Worm (Caenorhabditis elegans) whole organism, late embryonic: ENCODE measurements around the gene ZK1010.5.

Experiments used
- F13H6.1 ChIP-seq: sonication (generic microtip); optimal IDR thresholded peaks from 2 replicates; lab custom pipeline; 2016; ENCODE audit warnings: missing genetic modification characterization, missing compliant biosample characterization
- K02D7.2 ChIP-seq: sonication (generic microtip); optimal IDR thresholded peaks from 2 replicates; lab custom pipeline; 2017; ENCODE audit warnings: mild to moderate bottlenecking, missing genetic modification characterization, missing compliant biosample characterization
- K09A11.1 ChIP-seq: sonication (generic microtip); optimal IDR thresholded peaks from 2 replicates; lab custom pipeline; 2017; ENCODE audit warnings: antibody characterized with exemption, mild to moderate bottlenecking, missing genetic modification characterization, missing compliant biosample characterization; ENCODE audit not compliant: insufficient read depth
- T23F11.4 ChIP-seq: fragments of 200-800 bp; sonication (Bioruptor generic); optimal IDR thresholded peaks from 2 replicates; lab custom pipeline; 2018; ENCODE audit warnings: mild to moderate bottlenecking, missing genetic modification characterization, missing compliant biosample characterization
- ahr-1 ChIP-seq: sonication (generic microtip); optimal IDR thresholded peaks from 2 replicates; lab custom pipeline; 2016; ENCODE audit warnings: missing genetic modification characterization, missing compliant biosample characterization
- ceh-14 ChIP-seq: sonication (generic microtip); optimal IDR thresholded peaks from 2 replicates; lab custom pipeline; 2016; ENCODE audit warnings: missing genotype, missing genetic modification characterization, missing compliant biosample characterization
- ceh-18 ChIP-seq: sonication (generic microtip); optimal IDR thresholded peaks from 2 replicates; lab custom pipeline; 2016; ENCODE audit warnings: missing genetic modification characterization, missing compliant biosample characterization
- ceh-19 ChIP-seq: fragments of 200-800 bp; sonication (Bioruptor generic); optimal IDR thresholded peaks from 2 replicates; lab custom pipeline; 2018; ENCODE audit warnings: mild to moderate bottlenecking, missing genetic modification characterization, missing compliant biosample characterization
- ceh-30 ChIP-seq: fragments of 150-350 bp; optimal IDR thresholded peaks from 2 replicates; lab custom pipeline; 2014; ENCODE audit warnings: missing biosample characterization, missing genetic modification characterization
- ceh-31 ChIP-seq: sonication (generic microtip); optimal IDR thresholded peaks from 2 replicates; lab custom pipeline; 2016; ENCODE audit warnings: missing genetic modification characterization, missing compliant biosample characterization
- ceh-34 ChIP-seq: sonication (generic microtip); optimal IDR thresholded peaks from 2 replicates; lab custom pipeline; 2016; ENCODE audit warnings: mild to moderate bottlenecking, missing genetic modification characterization, missing compliant biosample characterization
- ceh-9 ChIP-seq: sonication (generic microtip); optimal IDR thresholded peaks from 2 replicates; lab custom pipeline; 2016; ENCODE audit warnings: mild to moderate bottlenecking, missing genetic modification characterization, inconsistent platforms, missing compliant biosample characterization
- che-1 ChIP-seq: sonication (generic microtip); optimal IDR thresholded peaks from 2 replicates; lab custom pipeline; 2016; ENCODE audit warnings: mild to moderate bottlenecking, missing genetic modification characterization, missing compliant biosample characterization
- dve-1 ChIP-seq: sonication (generic microtip); optimal IDR thresholded peaks from 2 replicates; lab custom pipeline; 2017; ENCODE audit warnings: antibody characterized with exemption, mild to moderate bottlenecking, missing genetic modification characterization, missing compliant biosample characterization
- elt-2 ChIP-seq: sonication (generic microtip); optimal IDR thresholded peaks from 2 replicates; lab custom pipeline; 2016; ENCODE audit warnings: missing genetic modification reagents, missing genetic modification characterization, missing compliant biosample characterization
- elt-4 ChIP-seq: sonication (generic microtip); optimal IDR thresholded peaks from 2 replicates; lab custom pipeline; 2016; ENCODE audit warnings: missing genetic modification characterization, missing compliant biosample characterization
- ets-4 ChIP-seq: sonication (generic microtip); optimal IDR thresholded peaks from 2 replicates; lab custom pipeline; 2016; ENCODE audit warnings: missing genetic modification characterization, missing compliant biosample characterization
- eyg-1 ChIP-seq: sonication (generic microtip); optimal IDR thresholded peaks from 2 replicates; lab custom pipeline; 2016; ENCODE audit warnings: missing genotype, missing genetic modification characterization, missing compliant biosample characterization
- fax-1 ChIP-seq: sonication (generic microtip); optimal IDR thresholded peaks from 2 replicates; lab custom pipeline; 2016; ENCODE audit warnings: missing genotype, missing genetic modification characterization, missing compliant biosample characterization
- gmeb-2 ChIP-seq: sonication (generic microtip); optimal IDR thresholded peaks from 2 replicates; lab custom pipeline; 2016; ENCODE audit warnings: missing genetic modification characterization, inconsistent platforms, missing compliant biosample characterization
- hlh-13 ChIP-seq: fragments of 200-800 bp; sonication (Bioruptor generic); optimal IDR thresholded peaks from 2 replicates; lab custom pipeline; 2018; ENCODE audit warnings: mild to moderate bottlenecking, missing genetic modification characterization, missing compliant biosample characterization
- hlh-6 ChIP-seq: sonication (generic microtip); optimal IDR thresholded peaks from 2 replicates; lab custom pipeline; 2016; ENCODE audit warnings: missing genotype, missing genetic modification characterization, missing compliant biosample characterization
- hlh-8 ChIP-seq: sonication (generic microtip); optimal IDR thresholded peaks from 2 replicates; lab custom pipeline; 2016; ENCODE audit warnings: missing genotype, missing genetic modification characterization, missing compliant biosample characterization
- madf-2 ChIP-seq: sonication (generic microtip); optimal IDR thresholded peaks from 2 replicates; lab custom pipeline; 2017; ENCODE audit warnings: missing genetic modification characterization, missing compliant biosample characterization
- mec-3 ChIP-seq: sonication (generic microtip); optimal IDR thresholded peaks from 2 replicates; lab custom pipeline; 2016; ENCODE audit warnings: borderline replicate concordance, missing genetic modification characterization, missing compliant biosample characterization
- nfya-1 ChIP-seq: sonication (generic microtip); optimal IDR thresholded peaks from 2 replicates; lab custom pipeline; 2017; ENCODE audit warnings: missing genetic modification characterization, mild to moderate bottlenecking, missing compliant biosample characterization, antibody characterized with exemption, moderate library complexity
- nhr-11 ChIP-seq: fragments of 150-350 bp; optimal IDR thresholded peaks from 2 replicates; lab custom pipeline; 2014; ENCODE audit warnings: missing biosample characterization, missing genetic modification characterization
- pat-9 ChIP-seq: fragments of 200-800 bp; sonication (Bioruptor generic); optimal IDR thresholded peaks from 2 replicates; lab custom pipeline; 2018; ENCODE audit warnings: mild to moderate bottlenecking, missing genetic modification characterization, moderate library complexity, missing compliant biosample characterization
- pax-1 ChIP-seq: fragments of 150-350 bp; optimal IDR thresholded peaks from 2 replicates; lab custom pipeline; 2014; ENCODE audit warnings: missing biosample characterization, missing genetic modification characterization
- pha-2 ChIP-seq: sonication (generic microtip); optimal IDR thresholded peaks from 2 replicates; lab custom pipeline; 2017; ENCODE audit warnings: mild to moderate bottlenecking, missing genetic modification characterization, missing compliant biosample characterization
- pqm-1 ChIP-seq: sonication (generic microtip); optimal IDR thresholded peaks from 2 replicates; lab custom pipeline; 2016; ENCODE audit warnings: missing genetic modification characterization, missing compliant biosample characterization
- ref-2 ChIP-seq: sonication (generic microtip); optimal IDR thresholded peaks from 2 replicates; lab custom pipeline; 2016; ENCODE audit warnings: missing genetic modification characterization, missing compliant biosample characterization
- sdc-2 ChIP-seq: sonication (generic microtip); optimal IDR thresholded peaks from 2 replicates; lab custom pipeline; 2016; ENCODE audit warnings: missing genotype, missing genetic modification characterization, missing compliant biosample characterization
- sox-2 ChIP-seq: fragments of 200-800 bp; sonication (Bioruptor generic); IDR thresholded peaks from 2 replicates; pipeline ENCODE4 v1.3.6; 2022; ENCODE audit warnings: missing genetic modification reagents, missing genetic modification characterization, missing compliant biosample characterization
- sox-4 ChIP-seq: sonication (generic microtip); optimal IDR thresholded peaks from 2 replicates; lab custom pipeline; 2017; ENCODE audit warnings: mild to moderate bottlenecking, missing genetic modification characterization, inconsistent platforms, missing compliant biosample characterization
- tbx-2 ChIP-seq: sonication (generic microtip); optimal IDR thresholded peaks from 2 replicates; lab custom pipeline; 2016; ENCODE audit warnings: missing genetic modification characterization, missing compliant biosample characterization
- tbx-7 ChIP-seq: sonication (generic microtip); optimal IDR thresholded peaks from 2 replicates; lab custom pipeline; 2016; ENCODE audit warnings: missing genotype, missing genetic modification characterization, missing compliant biosample characterization
- ttx-3 ChIP-seq: sonication (generic microtip); optimal IDR thresholded peaks from 2 replicates; lab custom pipeline; 2016; ENCODE audit warnings: missing genetic modification reagents, missing genetic modification characterization, missing compliant biosample characterization
- unc-42 ChIP-seq: sonication (generic microtip); optimal IDR thresholded peaks from 2 replicates; lab custom pipeline; 2016; ENCODE audit warnings: missing genotype, missing genetic modification characterization, missing compliant biosample characterization
- unc-55 ChIP-seq: sonication (generic microtip); optimal IDR thresholded peaks from 2 replicates; lab custom pipeline; 2017; ENCODE audit warnings: missing biosample characterization, missing genetic modification reagents, missing genetic modification characterization
- unc-86 ChIP-seq: sonication (generic microtip); optimal IDR thresholded peaks from 2 replicates; lab custom pipeline; 2016; ENCODE audit warnings: missing genetic modification characterization, missing compliant biosample characterization
- zip-5 ChIP-seq: sonication (generic microtip); optimal IDR thresholded peaks from 2 replicates; lab custom pipeline; 2016; ENCODE audit warnings: missing genetic modification characterization, missing compliant biosample characterization
- ztf-16 ChIP-seq: sonication (generic microtip); optimal IDR thresholded peaks from 2 replicates; lab custom pipeline; 2017; ENCODE audit warnings: missing genetic modification characterization, missing compliant biosample characterization

Gene ZK1010.5

DNA sequence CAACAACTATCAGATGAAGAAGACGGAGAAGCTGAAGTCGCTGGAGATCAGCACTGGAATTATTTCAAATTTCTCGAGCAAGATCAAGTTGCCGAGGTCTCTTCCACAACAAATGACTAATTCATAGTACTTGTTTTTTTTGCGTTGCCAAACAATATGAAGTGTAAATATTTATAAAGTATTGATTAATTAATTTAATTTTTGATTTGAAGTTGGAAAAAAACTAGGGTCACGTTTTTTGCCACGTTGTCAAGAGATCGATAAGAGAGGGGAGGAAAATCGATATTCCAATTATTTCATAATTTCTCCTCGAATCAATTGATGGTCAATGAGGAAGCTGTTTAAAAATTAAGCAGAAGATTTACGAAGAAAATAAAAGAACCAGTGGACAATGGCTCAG lies 17.8 kb upstream of the ZK1010.5 start, which contains the start of gene snf-7:
Gene snf-7 (plus strand): TSS at position 301 of the 400 bp plus-strand sequence.
- no peak for TF ChIP-seq pat-9 (tag; lab: Kevin White, UChicago)
- no peak for TF ChIP-seq ref-2 (tag; lab: Kevin White, UChicago)

DNA sequence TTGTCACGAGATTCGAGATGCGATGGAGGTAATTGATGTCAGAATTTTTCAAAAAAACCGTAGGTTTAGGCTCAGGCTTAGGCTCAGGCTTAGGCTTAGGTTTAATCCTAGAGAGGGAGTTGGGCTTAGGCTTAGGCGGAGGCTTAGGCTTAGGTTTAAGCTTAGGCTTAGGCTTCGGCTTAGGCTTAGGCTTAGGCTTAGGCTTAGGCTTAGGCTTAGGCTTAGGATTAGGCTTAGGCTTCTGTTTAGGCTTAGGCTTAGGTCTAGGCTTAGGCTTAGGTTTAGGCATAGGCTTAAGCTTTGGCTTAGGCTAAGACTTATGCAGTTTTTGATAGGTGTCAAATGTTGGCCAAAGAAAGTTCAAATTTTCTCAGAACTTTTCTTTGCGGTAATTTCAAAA lies 17.0 kb upstream of the ZK1010.5 start:
- peak; percentile 88 for TF ChIP-seq dve-1 (tag; lab: Kevin White, UChicago)
- no peak for TF ChIP-seq eyg-1 (tag; lab: Kevin White, UChicago)
- peak; percentile 10 for TF ChIP-seq K02D7.2 (tag; lab: Kevin White, UChicago)

DNA sequence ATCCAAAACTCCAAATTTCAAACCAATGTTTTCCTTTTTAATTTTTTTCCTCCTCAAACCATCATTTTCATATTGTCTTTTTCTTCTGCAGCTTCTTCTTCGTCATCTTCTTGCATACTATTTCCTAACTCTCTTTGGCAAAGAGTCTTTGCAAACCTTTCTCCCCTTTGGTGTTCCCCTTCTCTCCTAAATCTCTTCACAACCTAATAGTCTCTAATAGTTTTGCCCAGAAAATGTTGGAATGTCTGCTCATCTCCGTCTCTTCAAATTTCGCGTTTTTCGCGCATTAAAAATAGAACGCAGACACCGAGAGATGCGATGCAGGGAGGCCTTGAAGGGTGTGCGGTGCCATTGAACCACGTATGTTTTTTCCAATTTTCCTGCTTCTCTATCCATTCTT lies 14.8 kb upstream of the ZK1010.5 start, which contains the start of gene ZK1010.10:
Gene ZK1010.10 (plus strand): TSS at position 286 of the 400 bp plus-strand sequence.
- TF ChIP-seq hlh-6 (tag; lab: Kevin White, UChicago) (no peak), F13H6.1 (no peak), ceh-30 (tag; lab: Kevin White, UChicago) (no peak), pax-1 (tag; lab: Kevin White, UChicago) (peak; percentile 55), elt-4 (tag; lab: Kevin White, UChicago) (no peak), ceh-18 (tag; lab: Kevin White, UChicago) (peak; percentile 23), ceh-14 (tag; lab: Kevin White, UChicago) (peak; percentile 41), gmeb-2 (tag; lab: Kevin White, UChicago) (no peak), che-1 (no peak), nfya-1 (tag; lab: Kevin White, UChicago) (peak; percentile 65), unc-55 (GFP tag; lab: Kevin White, UChicago) (peak; percentile 51), tbx-2 (tag; lab: Kevin White, UChicago) (peak; percentile 42), madf-2 (no peak), ceh-31 (tag; lab: Kevin White, UChicago) (peak; percentile 75), zip-5 (tag; lab: Kevin White, UChicago) (no peak), hlh-13 (GFP tag; lab: Kevin White, UChicago) (no peak), unc-42 (peak; percentile 59), unc-86 (tag; lab: Kevin White, UChicago) (no peak), mec-3 (no peak), ceh-34 (tag; lab: Kevin White, UChicago) (peak; percentile 19), ttx-3 (no peak), sdc-2 (tag; lab: Kevin White, UChicago) (no peak), sox-2 (no peak)

DNA sequence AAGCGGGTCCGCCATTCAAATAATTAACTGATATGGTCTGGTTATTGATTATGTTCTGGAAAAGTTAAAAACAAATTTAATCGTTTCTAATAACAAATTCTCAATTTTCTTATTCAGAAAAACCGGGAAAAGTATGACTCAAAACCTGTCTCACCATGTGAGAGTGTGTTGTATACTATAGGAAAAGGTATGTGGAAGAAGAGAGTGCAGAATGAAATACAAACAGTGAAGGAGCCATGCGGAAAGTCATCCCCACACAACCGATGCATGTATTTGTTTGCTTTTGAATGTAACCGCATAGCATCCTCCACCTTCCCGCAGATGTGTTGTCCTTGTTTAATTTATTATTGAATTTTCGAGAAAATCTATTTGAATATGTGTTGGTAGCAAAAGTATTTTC lies 13.1 kb upstream of the ZK1010.5 start, which contains the start of gene ZK1010.8:
Gene ZK1010.8 (minus strand): TSS at position 214 of the 400 bp plus-strand sequence.
- no peak for TF ChIP-seq zip-5 (tag; lab: Kevin White, UChicago)
- no peak for TF ChIP-seq hlh-13 (GFP tag; lab: Kevin White, UChicago)
- no peak for TF ChIP-seq nhr-11 (tag; lab: Kevin White, UChicago)
- no peak for TF ChIP-seq ceh-9 (tag; lab: Kevin White, UChicago)
- no peak for TF ChIP-seq gmeb-2 (tag; lab: Kevin White, UChicago)
- TF ChIP-seq ceh-31 (tag; lab: Kevin White, UChicago) = no peak
- TF ChIP-seq pha-2 (tag; lab: Kevin White, UChicago) = no peak
- TF ChIP-seq tbx-7 (tag; lab: Kevin White, UChicago) = no peak
- TF ChIP-seq K09A11.1 = no peak
- TF ChIP-seq elt-2 (tag; lab: Kevin White, UChicago) = no peak
- no peak for TF ChIP-seq ets-4
- no peak for TF ChIP-seq ztf-16 (tag; lab: Kevin White, UChicago)
- no peak for TF ChIP-seq T23F11.4 (GFP tag; lab: Kevin White, UChicago)
- TF ChIP-seq ahr-1 (tag; lab: Kevin White, UChicago) = no peak
- no peak for TF ChIP-seq hlh-8 (tag; lab: Kevin White, UChicago)
- no peak for TF ChIP-seq pqm-1
- TF ChIP-seq fax-1 (tag; lab: Kevin White, UChicago) = no peak
- no peak for TF ChIP-seq ceh-19 (GFP tag; lab: Kevin White, UChicago)
- no peak for TF ChIP-seq sox-4 (tag; lab: Kevin White, UChicago)
